In the genomic region with DNA sequence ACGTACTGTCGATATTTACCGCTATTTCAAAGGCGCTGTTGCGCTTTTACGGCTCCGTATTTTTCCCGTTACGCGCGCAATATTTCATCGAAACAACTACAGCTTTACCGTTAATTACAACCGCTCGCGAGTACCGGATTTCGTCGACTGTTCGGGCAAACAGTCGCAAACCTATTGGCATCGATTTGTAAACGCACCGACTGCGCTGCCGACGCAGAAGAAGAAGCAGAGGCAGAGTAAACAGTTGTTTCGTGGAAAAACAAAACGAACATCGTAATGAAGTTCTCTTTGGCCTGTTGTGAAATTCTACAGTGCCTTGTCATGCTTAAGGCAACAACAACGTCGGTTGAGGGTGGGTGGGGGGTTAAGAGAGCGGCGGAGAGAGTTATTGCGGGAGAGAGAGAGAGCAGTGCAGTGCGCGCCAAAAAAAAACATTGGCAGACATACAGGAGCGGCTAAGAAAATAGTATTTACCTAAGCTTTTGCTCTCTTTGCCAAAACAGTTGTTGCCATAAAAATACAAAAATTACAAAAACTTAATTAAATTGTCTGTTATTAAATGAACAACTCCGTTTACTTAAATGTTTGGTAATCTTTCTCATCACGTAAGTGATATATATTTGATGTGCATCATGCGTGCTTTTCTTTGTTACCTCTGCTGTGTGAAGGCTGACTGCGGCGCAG, we compare ENCODE assay signal across 1 fruit fly cellular context.
TF ChIP-seq lines count a peak whose summit lies in the region.

Gene CG5953 (minus strand): TSS at position 176 of the 684 bp plus-strand sequence.

TF ChIP-seq in whole organism, embryonic, 481 proteins besides CTCF, POLR2A, EP300 and RAD21 (continued from another document):
- TF ChIP-seq fd64A (GFP tag; optimal IDR thresholded peaks at IDR 0.05; lab: Kevin White, UChicago): peak; percentile 83
- no peak for TF ChIP-seq Dfd (GFP tag; optimal IDR thresholded peaks at IDR 0.05; lab: Kevin White, UChicago)
- TF ChIP-seq CG8944 (GFP tag; optimal IDR thresholded peaks at IDR 0.05; lab: Kevin White, UChicago): peak; percentile 88
- no peak for TF ChIP-seq CG2129 (GFP tag; IDR thresholded peaks at IDR 0.05; lab: Robert Waterston, UW; ENCODE audit: partially characterized antibody)
- TF ChIP-seq CG14710 (tag; optimal IDR thresholded peaks at IDR 0.05; lab: Kevin White, UChicago): peak; percentile 95
- peak; percentile 96 for TF ChIP-seq CG3847 (GFP tag; IDR thresholded peaks at IDR 0.05; lab: Robert Waterston, UW)
- peak; percentile 94 for TF ChIP-seq dpn (GFP tag; optimal IDR thresholded peaks at IDR 0.05; lab: Kevin White, UChicago)
- TF ChIP-seq HLHmδ (GFP tag; optimal IDR thresholded peaks at IDR 0.05; lab: Kevin White, UChicago): peak; percentile 85
- no peak for TF ChIP-seq Doc3 (GFP tag; IDR thresholded peaks at IDR 0.05; lab: Robert Waterston, UW; ENCODE audit: partially characterized antibody)
- peak; percentile 84 for TF ChIP-seq vfl (GFP tag; optimal IDR thresholded peaks at IDR 0.05; lab: Kevin White, UChicago)
- peak; percentile 95 for TF ChIP-seq lilli (GFP tag; optimal IDR thresholded peaks at IDR 0.05; lab: Kevin White, UChicago)
- TF ChIP-seq Hr78 (GFP tag; optimal IDR thresholded peaks at IDR 0.05; lab: Kevin White, UChicago): peak in 1 of 2 experiments; percentile 90
- peak; percentile 90 for TF ChIP-seq CG18476 (GFP tag; optimal IDR thresholded peaks at IDR 0.05; lab: Kevin White, UChicago)
- peak; percentile 88 for TF ChIP-seq CG3838 (GFP tag; optimal IDR thresholded peaks at IDR 0.05; lab: Kevin White, UChicago)
- TF ChIP-seq CG17359 (tag; optimal IDR thresholded peaks at IDR 0.05; lab: Kevin White, UChicago): peak; percentile 97
- peak; percentile 73 for TF ChIP-seq CG9876 (GFP tag; optimal IDR thresholded peaks at IDR 0.05; lab: Kevin White, UChicago)
- peak; percentile 91 for TF ChIP-seq CG12769 (tag; optimal IDR thresholded peaks at IDR 0.05; lab: Kevin White, UChicago)
- TF ChIP-seq CG13424 (tag; optimal IDR thresholded peaks at IDR 0.05; lab: Kevin White, UChicago): peak; percentile 98
- peak; percentile 43 for TF ChIP-seq MESR4 (GFP tag; optimal IDR thresholded peaks at IDR 0.05; lab: Kevin White, UChicago)
- peak; percentile 94 for TF ChIP-seq CG2202 (tag; optimal IDR thresholded peaks at IDR 0.05; lab: Kevin White, UChicago)
- peak; percentile 63 for TF ChIP-seq CG3995 (GFP tag; optimal IDR thresholded peaks at IDR 0.05; lab: Kevin White, UChicago)
- TF ChIP-seq Neu2 (GFP tag; optimal IDR thresholded peaks at IDR 0.05; lab: Kevin White, UChicago; ENCODE audit: borderline replicate concordance): peak; percentile 41
- peak; percentile 77 for TF ChIP-seq CG7745 (tag; optimal IDR thresholded peaks at IDR 0.05; lab: Kevin White, UChicago)
